Worm (Caenorhabditis elegans) whole organism, early embryonic: ENCODE results near the gene madf-4.

Source experiments
- ama-1 ChIP-seq: fragments of 150-350 bp; optimal IDR thresholded peaks from 2 replicates; lab custom pipeline; 2014
- flt-1 ChIP-seq: fragments of 200-800 bp; sonication (Bioruptor generic); IDR thresholded peaks from 2 replicates; pipeline ENCODE4 v1.3.6; 2022; ENCODE audit warnings: missing genetic modification characterization, missing compliant biosample characterization
- tbx-37 ChIP-seq: fragments of 200-800 bp; sonication (Bioruptor generic); conservative IDR thresholded peaks from 2 replicates; pipeline ENCODE4 v1.3.6; 2022; ENCODE audit warnings: missing genetic modification reagents, missing genetic modification characterization, missing compliant biosample characterization
- tra-4 ChIP-seq: sonication (generic microtip); optimal IDR thresholded peaks from 2 replicates; lab custom pipeline; 2017; ENCODE audit warnings: missing genetic modification characterization, missing compliant biosample characterization

- TF ChIP-seq tra-4 (no peak), flt-1 (no peak), tbx-37 (GFP tag; lab: Robert Waterston, UW) (no peak), ama-1 (no peak)
Observed at ce11 chrV:9991610-9992009, 29.3 kb upstream of the madf-4 start, which contains the start of the genes rde-1 and trpp-6.
